Fruit fly (Drosophila melanogaster): Measurements from ENCODE around the gene tkv.

tkv gene

dm6 chr2L:5295245-5295572, 24.0 kb upstream of the tkv start (continued):
- peak; percentile 54 for TF ChIP-seq CG18476 (GFP tag; optimal IDR thresholded peaks at IDR 0.05)
- no peak for TF ChIP-seq CG14710 (tag; optimal IDR thresholded peaks at IDR 0.05)
- TF ChIP-seq Spps (tag; optimal IDR thresholded peaks at IDR 0.05), result no peak
- no peak for TF ChIP-seq Dbx (GFP tag; IDR thresholded peaks at IDR 0.05)
- peak; percentile 72 for TF ChIP-seq CG7372 (GFP tag; IDR thresholded peaks at IDR 0.05)
- TF ChIP-seq gfzf (GFP tag; optimal IDR thresholded peaks at IDR 0.05), result no peak

DNA sequence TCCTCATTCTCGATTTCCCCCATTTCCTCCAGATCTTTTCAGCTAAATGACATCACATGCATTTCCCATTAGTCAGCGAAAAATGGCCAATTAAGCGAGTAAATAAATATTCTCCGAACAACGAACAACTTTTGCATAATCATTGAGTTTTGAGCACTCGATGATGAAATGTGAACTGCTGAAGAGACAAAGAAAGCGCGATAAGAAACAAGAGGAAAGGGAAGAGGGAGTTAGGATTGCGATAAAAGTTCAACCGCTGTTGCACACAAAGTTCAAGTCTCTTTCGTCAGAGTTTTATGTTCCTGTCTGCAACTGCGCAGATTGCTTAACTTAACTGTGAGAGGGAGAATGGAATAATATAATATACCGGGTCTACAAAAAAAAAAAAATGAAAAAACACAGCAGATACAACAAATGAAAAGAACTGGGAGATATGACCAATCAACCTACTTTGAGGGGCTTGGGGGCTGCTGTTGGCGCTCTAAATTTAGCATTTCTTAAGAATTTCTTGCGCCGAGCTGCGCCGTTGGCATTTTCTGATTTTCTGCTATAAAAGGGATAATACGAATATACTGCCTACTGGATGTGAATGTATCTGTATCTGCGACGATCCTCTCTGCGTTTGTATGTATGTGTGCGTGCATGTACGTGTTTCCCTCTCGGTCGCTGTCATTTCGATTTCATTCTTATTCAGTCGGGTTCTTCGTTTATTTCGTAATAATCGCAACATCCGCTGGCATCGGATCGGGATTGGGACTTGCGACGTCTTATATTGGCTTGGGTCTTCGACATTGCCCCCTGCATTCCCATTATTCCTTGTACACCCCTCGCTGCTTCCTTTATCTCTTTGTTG, 23.4 kb upstream of the tkv start:
- peak; percentile 8 for TF ChIP-seq Blimp-1 (GFP tag; optimal IDR thresholded peaks at IDR 0.05)
- TF ChIP-seq CG12236 (GFP tag; optimal IDR thresholded peaks at IDR 0.05), result no peak
- peak in 1 of 2 experiments; percentile 48 for TF ChIP-seq Hr78 (GFP tag; optimal IDR thresholded peaks at IDR 0.05)
- no peak for TF ChIP-seq Dref (GFP tag; IDR thresholded peaks at IDR 0.05)
- TF ChIP-seq hkb (optimal IDR thresholded peaks at IDR 0.05), result peak; percentile 21
- no peak for TF ChIP-seq hkb (GFP tag; IDR thresholded peaks at IDR 0.05)
- TF ChIP-seq vvl (GFP tag; IDR thresholded peaks at IDR 0.05), result no peak
- peak; percentile 10 for TF ChIP-seq cg (GFP tag; optimal IDR thresholded peaks at IDR 0.05)
- peak; percentile 26 for TF ChIP-seq corto (GFP tag; optimal IDR thresholded peaks at IDR 0.05)
- peak; percentile 76 for TF ChIP-seq nom (GFP tag; optimal IDR thresholded peaks at IDR 0.05)
- no peak for TF ChIP-seq Asciz (GFP tag; optimal IDR thresholded peaks at IDR 0.05)

- TF ChIP-seq CG8765 (GFP tag; IDR thresholded peaks at IDR 0.05), result no peak; the same call in 1 of the 2 replicates
- TF ChIP-seq odd (GFP tag; optimal IDR thresholded peaks at IDR 0.05), result peak; percentile 34
- peak; percentile 34 for TF ChIP-seq gro (GFP tag; optimal IDR thresholded peaks at IDR 0.05)
- TF ChIP-seq CG10543 (GFP tag; optimal IDR thresholded peaks at IDR 0.05), result no peak
- no peak for TF ChIP-seq hth (optimal IDR thresholded peaks at IDR 0.05)
- no peak for TF ChIP-seq gsb (GFP tag; IDR thresholded peaks at IDR 0.05)
- TF ChIP-seq Awh (GFP tag; IDR thresholded peaks at IDR 0.05), result peak; percentile 67; the same call in 1 of the 2 replicates
- TF ChIP-seq Hey (tag; optimal IDR thresholded peaks at IDR 0.05), result no peak
- TF ChIP-seq Bgb (GFP tag; IDR thresholded peaks at IDR 0.05; ENCODE audit: partially characterized antibody), result no peak
- peak; percentile 21 for TF ChIP-seq shn (GFP tag; optimal IDR thresholded peaks at IDR 0.05)
- TF ChIP-seq sima (GFP tag; optimal IDR thresholded peaks at IDR 0.05), result no peak
- peak; percentile 75 for TF ChIP-seq CG12219 (GFP tag; optimal IDR thresholded peaks at IDR 0.05)
- peak; percentile 62 for TF ChIP-seq Side (GFP tag; optimal IDR thresholded peaks at IDR 0.05)
- TF ChIP-seq Dbx (GFP tag; IDR thresholded peaks at IDR 0.05), result no peak
- TF ChIP-seq dysf (GFP tag; IDR thresholded peaks at IDR 0.05), result peak; percentile 69
- no peak for TF ChIP-seq bowl (GFP tag; IDR thresholded peaks at IDR 0.05)
- TF ChIP-seq CG1233 (GFP tag; optimal IDR thresholded peaks at IDR 0.05), result peak; percentile 63
- peak; percentile 27 for TF ChIP-seq tx (GFP tag; optimal IDR thresholded peaks at IDR 0.05)
- TF ChIP-seq Hmr (GFP tag; optimal IDR thresholded peaks at IDR 0.05), result peak; percentile 53
- no peak for TF ChIP-seq CG13287 (GFP tag; IDR thresholded peaks at IDR 0.05; ENCODE audit: partially characterized antibody)
- no peak for TF ChIP-seq Oaz (GFP tag; IDR thresholded peaks at IDR 0.05)
- no peak for TF ChIP-seq hbn (GFP tag; IDR thresholded peaks at IDR 0.05; ENCODE audit: partially characterized antibody)
- peak; percentile 73 for TF ChIP-seq Ptx1 (GFP tag; IDR thresholded peaks at IDR 0.05)
- no peak for TF ChIP-seq schlank (tag; optimal IDR thresholded peaks at IDR 0.05)
- TF ChIP-seq CG17568 (GFP tag; optimal IDR thresholded peaks at IDR 0.05), result peak; percentile 49
- TF ChIP-seq inv (GFP tag; IDR thresholded peaks at IDR 0.05; ENCODE audit: partially characterized antibody), result no peak
- no peak for TF ChIP-seq sna (GFP tag; IDR thresholded peaks at IDR 0.05; ENCODE audit: partially characterized antibody)
- TF ChIP-seq CG15696 (tag; optimal IDR thresholded peaks at IDR 0.05), result peak; percentile 83
- TF ChIP-seq CG7271 (tag; optimal IDR thresholded peaks at IDR 0.05), result no peak
- TF ChIP-seq fd96Cb (tag; optimal IDR thresholded peaks at IDR 0.05), result peak; percentile 85
Measured at dm6 chr2L:5292977-5293513, 21.9 kb upstream of the tkv start.
